Fruit fly (Drosophila melanogaster) whole organism, adult: Measurements from ENCODE around the gene Cyp4d8.

Experiments used
- CG11617 ChIP-seq: fragments of 200-800 bp; sonication (Bioruptor generic); optimal IDR thresholded peaks from 2 replicates; lab custom pipeline; 2017; ENCODE audit warnings: mild to moderate bottlenecking, missing biosample characterization, missing genetic modification reagents, missing genetic modification characterization
- CG12768 ChIP-seq: fragments of 200-800 bp; sonication (Bioruptor generic); optimal IDR thresholded peaks from 2 replicates; lab custom pipeline; 2017; ENCODE audit warnings: missing biosample characterization, missing genetic modification characterization, mild to moderate bottlenecking, moderate library complexity, missing genetic modification reagents
- CG14711 ChIP-seq: fragments of 200-800 bp; sonication (Bioruptor generic); optimal IDR thresholded peaks from 2 replicates; lab custom pipeline; 2018; ENCODE audit warnings: missing biosample characterization, mild to moderate bottlenecking, missing genetic modification characterization, moderate library complexity
- CG1620 ChIP-seq: fragments of 200-800 bp; sonication (Bioruptor generic); optimal IDR thresholded peaks from 2 replicates; lab custom pipeline; 2016; ENCODE audit warnings: missing biosample characterization, missing genetic modification characterization
- CG33017 ChIP-seq: fragments of 200-800 bp; sonication (Bioruptor generic); optimal IDR thresholded peaks from 2 replicates; lab custom pipeline; 2018; ENCODE audit warnings: missing biosample characterization, mild to moderate bottlenecking, missing genetic modification characterization, moderate library complexity
- CG5204 ChIP-seq: fragments of 200-800 bp; sonication (Bioruptor generic); optimal IDR thresholded peaks from 2 replicates; lab custom pipeline; 2016; ENCODE audit warnings: missing biosample characterization, missing genetic modification characterization
- CG7045 ChIP-seq: fragments of 200-800 bp; sonication (Bioruptor generic); optimal IDR thresholded peaks from 2 replicates; lab custom pipeline; 2017; ENCODE audit warnings: missing biosample characterization, mild to moderate bottlenecking, missing genetic modification characterization
- CG7101 ChIP-seq: fragments of 200-800 bp; sonication (Bioruptor generic); optimal IDR thresholded peaks from 2 replicates; lab custom pipeline; 2018; ENCODE audit warnings: missing biosample characterization, mild to moderate bottlenecking, missing genetic modification characterization, moderate library complexity
- Clk ChIP-seq: fragments of 200-800 bp; sonication (Bioruptor generic); optimal IDR thresholded peaks from 2 replicates; lab custom pipeline; 2017; ENCODE audit warnings: missing biosample characterization, missing genetic modification characterization
- Crg-1 ChIP-seq: fragments of 200-800 bp; sonication (Bioruptor generic); optimal IDR thresholded peaks from 2 replicates; lab custom pipeline; 2016; ENCODE audit warnings: missing biosample characterization, missing genetic modification characterization
- Hr96 ChIP-seq: fragments of 200-800 bp; sonication (Bioruptor generic); optimal IDR thresholded peaks from 2 replicates; lab custom pipeline; 2016; ENCODE audit warnings: missing biosample characterization, missing genetic modification characterization
- Mnt ChIP-seq: fragments of 200-800 bp; sonication (Bioruptor generic); optimal IDR thresholded peaks from 2 replicates; lab custom pipeline; 2016; ENCODE audit warnings: missing biosample characterization, mild to moderate bottlenecking, missing genetic modification characterization
- bab1 ChIP-seq: fragments of 200-800 bp; sonication (Bioruptor generic); optimal IDR thresholded peaks from 3 replicates; lab custom pipeline; 2019; ENCODE audit warnings: missing biosample characterization, mild to moderate bottlenecking, missing genetic modification characterization, moderate library complexity
- cic ChIP-seq: fragments of 200-800 bp; sonication (Bioruptor generic); optimal IDR thresholded peaks from 2 replicates; lab custom pipeline; 2017; ENCODE audit warnings: missing biosample characterization, mild to moderate bottlenecking, missing genetic modification characterization, moderate library complexity
- cnc ChIP-seq, 2 experiments: fragments of >200 bp; optimal IDR thresholded peaks; 2 replicates each; lab custom pipeline; 2017
- kay ChIP-seq: fragments of 200-800 bp; sonication (Bioruptor generic); peaks from one replicate; lab custom pipeline; 2016; ENCODE audit warnings: missing biosample characterization, missing genetic modification characterization, borderline replicate concordance
- ovo ChIP-seq: fragments of 200-800 bp; sonication (Bioruptor generic); optimal IDR thresholded peaks from 2 replicates; lab custom pipeline; 2016; ENCODE audit warnings: missing biosample characterization, missing genetic modification characterization
- pad ChIP-seq: fragments of 200-800 bp; sonication (Bioruptor generic); optimal IDR thresholded peaks from 3 replicates; lab custom pipeline; 2017; ENCODE audit warnings: missing biosample characterization, missing genetic modification characterization, mild to moderate bottlenecking, moderate library complexity, missing genetic modification reagents
- tj ChIP-seq: fragments of 200-800 bp; sonication (Bioruptor generic); optimal IDR thresholded peaks from 3 replicates; lab custom pipeline; 2017; ENCODE audit warnings: missing biosample characterization, mild to moderate bottlenecking, missing genetic modification characterization, moderate library complexity
- toe ChIP-seq: fragments of 200-800 bp; sonication (Bioruptor generic); optimal IDR thresholded peaks from 2 replicates; lab custom pipeline; 2016; ENCODE audit warnings: missing biosample characterization, missing genetic modification characterization

Cyp4d8 gene

DNA sequence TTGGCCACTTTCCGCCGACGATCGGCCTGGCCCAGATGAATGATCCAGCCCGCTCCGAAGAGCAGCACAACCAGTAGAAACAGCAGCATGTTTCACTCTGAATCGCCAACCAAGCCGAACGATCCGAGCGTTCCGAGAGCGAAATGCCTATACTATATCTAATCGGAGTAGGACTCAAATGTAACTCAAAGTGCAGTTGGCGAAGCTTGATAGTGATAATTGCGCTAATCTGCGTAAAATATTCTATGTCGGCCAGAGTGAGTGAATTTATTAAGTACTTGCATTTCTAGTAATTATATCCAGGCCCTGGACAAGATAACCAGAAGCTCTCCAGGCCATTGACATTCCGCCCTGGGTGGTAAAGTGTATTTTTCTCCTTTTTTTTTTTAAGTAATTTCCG is at the start of gene Cyp4d8:
TSS of gene Cyp4d8 (minus strand) at position 101 of the 400 bp plus-strand sequence.
- TF ChIP-seq tj (GFP tag; lab: Kevin White, UChicago) = no peak
- no peak for TF ChIP-seq CG7101
- no peak for TF ChIP-seq pad
- TF ChIP-seq cic = peak; percentile 23

- TF ChIP-seq CG7101 = no peak
- TF ChIP-seq toe (GFP tag; lab: Kevin White, UChicago) = no peak
- TF ChIP-seq Hr96 (GFP tag; lab: Kevin White, UChicago) = no peak
- no peak for TF ChIP-seq tj (GFP tag; lab: Kevin White, UChicago)
- TF ChIP-seq CG1620 = no peak
- TF ChIP-seq CG11617 = no peak
- no peak for TF ChIP-seq CG7045 (GFP tag; lab: Kevin White, UChicago)
- TF ChIP-seq CG33017 = no peak
- TF ChIP-seq pad = no peak
- no peak for TF ChIP-seq cic
- no peak for TF ChIP-seq CG14711 (tag; lab: Kevin White, UChicago)
- no peak for TF ChIP-seq CG12768 (GFP tag; lab: Kevin White, UChicago)
- no peak for TF ChIP-seq bab1
Observed at dm6 chr3L:7545562-7545961, 49.6 kb upstream of the Cyp4d8 start.

DNA sequence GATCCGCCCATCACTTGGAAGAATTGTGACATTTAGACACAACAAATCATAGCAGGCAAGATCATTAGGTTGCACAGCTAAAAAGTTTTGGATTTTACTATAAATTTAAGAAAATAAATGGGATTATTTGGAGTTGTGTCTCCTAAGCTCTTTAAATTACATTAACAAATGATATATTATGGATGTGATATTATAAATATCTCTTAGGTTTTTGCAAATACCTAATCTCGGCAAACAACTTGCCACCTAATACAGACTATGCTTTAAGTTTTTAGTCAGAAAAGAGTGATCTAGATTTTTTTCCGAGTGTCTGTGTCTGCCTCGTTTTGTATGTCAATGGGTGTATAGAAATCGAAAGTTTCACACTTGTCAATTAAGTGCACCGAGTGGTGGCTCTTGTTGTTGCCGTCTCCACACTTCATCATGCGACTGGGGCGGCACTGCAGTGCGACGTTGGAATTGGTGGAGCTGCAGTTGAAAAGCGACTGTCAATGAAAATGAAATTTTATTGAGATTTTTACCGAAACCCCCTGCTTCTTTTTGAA is 48.7 kb upstream of the Cyp4d8 start:
- TF ChIP-seq CG11617 (no peak), kay (GFP tag; lab: Kevin White, UChicago) (peak; percentile 56)

- TF ChIP-seq Clk (GFP tag; lab: Kevin White, UChicago) = no peak
- TF ChIP-seq CG11617 = no peak
Observed at dm6 chr3L:7542357-7542756, 46.4 kb upstream of the Cyp4d8 start, which contains the start of gene CG32376. Gene CG32376 (minus strand): TSS chr3L:7542457.

DNA sequence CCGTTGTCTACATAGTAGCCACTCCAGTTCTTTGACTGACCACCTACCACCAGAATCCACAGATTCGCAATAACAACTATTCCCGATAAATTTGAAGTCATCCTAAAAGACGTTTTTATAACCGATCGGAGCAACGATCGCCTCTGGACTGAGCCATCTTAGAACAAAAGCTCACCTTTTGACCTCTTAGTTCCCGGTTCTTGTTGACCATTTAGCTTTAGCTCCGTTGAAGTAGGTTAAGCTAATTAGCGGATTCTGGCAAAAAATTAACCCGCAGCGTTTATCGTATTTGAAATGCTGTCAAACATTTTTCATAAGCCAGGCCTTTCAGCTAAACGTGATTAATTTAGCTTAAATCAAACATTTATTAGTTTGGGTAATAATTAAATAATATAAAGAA is 45.1 kb upstream of the Cyp4d8 start, which contains the start of gene CG32374:
TSS of gene CG32374 (minus strand) at position 101 of the 400 bp plus-strand sequence.
- no peak for TF ChIP-seq CG7101
- TF ChIP-seq ovo (GFP tag; lab: Kevin White, UChicago) = no peak
- no peak for TF ChIP-seq Clk (GFP tag; lab: Kevin White, UChicago)
- TF ChIP-seq kay (GFP tag; lab: Kevin White, UChicago) = no peak
- no peak for TF ChIP-seq CG33017
- TF ChIP-seq tj (GFP tag; lab: Kevin White, UChicago) = no peak
- no peak for TF ChIP-seq pad
- TF ChIP-seq toe (GFP tag; lab: Kevin White, UChicago) = no peak
- no peak for TF ChIP-seq CG11617
- no peak for TF ChIP-seq cic
- no peak for TF ChIP-seq Hr96 (GFP tag; lab: Kevin White, UChicago)
- TF ChIP-seq CG5204 = no peak

- TF ChIP-seq CG12768 (GFP tag; lab: Kevin White, UChicago) (no peak), CG5204 (no peak), bab1 (no peak), Mnt (GFP tag; lab: Kevin White, UChicago) (no peak), cnc (optimal IDR thresholded peaks at IDR 0.05; lab: Kevin White, UChicago) (no peak), CG7101 (no peak), Crg-1 (no peak), tj (GFP tag; lab: Kevin White, UChicago) (no peak), toe (GFP tag; lab: Kevin White, UChicago) (no peak), CG1620 (no peak), CG33017 (no peak), CG7045 (GFP tag; lab: Kevin White, UChicago) (no peak)
Observed at dm6 chr3L:7539736-7540135, 43.7 kb upstream of the Cyp4d8 start, which contains the start of gene CG16998. Gene CG16998 (minus strand): TSS chr3L:7539836.

dm6 chr3L:7530461-7531338 is 34.7 kb upstream of the Cyp4d8 start:
- TF ChIP-seq cic (peak; percentile 41), CG11617 (no peak), CG1620 (no peak), toe (GFP tag; lab: Kevin White, UChicago) (no peak), tj (GFP tag; lab: Kevin White, UChicago) (no peak), ovo (GFP tag; lab: Kevin White, UChicago) (no peak), kay (GFP tag; lab: Kevin White, UChicago) (no peak), Crg-1 (no peak), Clk (GFP tag; lab: Kevin White, UChicago) (no peak)
